Worm (Caenorhabditis elegans) whole organism, L1 larva: ENCODE measurements around the gene asp-4.

ENCODE experiments used
- C34B4.2 ChIP-seq: sonication (generic microtip); optimal IDR thresholded peaks from 2 replicates; lab custom pipeline; 2017; ENCODE audit warnings: mild to moderate bottlenecking, missing genetic modification characterization, missing compliant biosample characterization
- F16B12.6 ChIP-seq: fragments of 150-350 bp; optimal IDR thresholded peaks from 2 replicates; lab custom pipeline; 2014; ENCODE audit warnings: missing biosample characterization, missing genetic modification characterization
- aha-1 ChIP-seq: fragments of 150-350 bp; optimal IDR thresholded peaks from 2 replicates; lab custom pipeline; 2014; ENCODE audit warnings: missing biosample characterization, missing genetic modification characterization
- ama-1 ChIP-seq: fragments of 150-350 bp; optimal IDR thresholded peaks from 2 replicates; lab custom pipeline; 2014
- ceh-63 ChIP-seq: fragments of 200-800 bp; sonication (Bioruptor generic); optimal IDR thresholded peaks from 2 replicates; lab custom pipeline; 2018; ENCODE audit warnings: mild to moderate bottlenecking, missing genetic modification characterization, missing compliant biosample characterization
- ceh-8 ChIP-seq: fragments of 200-800 bp; sonication (Bioruptor generic); optimal IDR thresholded peaks from 2 replicates; lab custom pipeline; 2018; ENCODE audit warnings: mild to moderate bottlenecking, missing genetic modification characterization, moderate library complexity, missing compliant biosample characterization
- ces-1 ChIP-seq: fragments of 150-350 bp; optimal IDR thresholded peaks from 2 replicates; lab custom pipeline; 2014; ENCODE audit warnings: missing biosample characterization, missing genetic modification reagents, missing genetic modification characterization
- dpl-1 ChIP-seq, 3 experiments: fragments of 150-350 bp in 2 of 3; sonication (generic microtip) in 1 of 3; optimal IDR thresholded peaks; 2 replicates each; lab custom pipeline; 2014 to 2017; ENCODE audit warnings: missing biosample characterization in 3 of 3, missing genetic modification characterization in 3 of 3, missing genetic modification reagents in 3 of 3
- dsc-1 ChIP-seq: sonication (generic microtip); optimal IDR thresholded peaks from 2 replicates; lab custom pipeline; 2016; ENCODE audit warnings: mild to moderate bottlenecking, missing genetic modification characterization, missing compliant biosample characterization
- efl-1 ChIP-seq, 4 experiments: fragments of 150-350 bp; optimal IDR thresholded peaks in 3 of 4; peaks in 1 of 4; 1 replicate in 1 of 4; 2 replicates in 3 of 4; lab custom pipeline; 2014; ENCODE audit warnings: missing biosample characterization in 2 of 4, missing genetic modification characterization in 2 of 4, missing genetic modification reagents in 2 of 4
- egl-27 ChIP-seq, 2 experiments: fragments of 150-350 bp in 1 of 2; sonication (generic microtip); optimal IDR thresholded peaks; 3 replicates each; lab custom pipeline; 2017 to 2018; ENCODE audit warnings: missing biosample characterization in 2 of 2, missing genetic modification characterization in 2 of 2, missing genetic modification reagents in 2 of 2
- elt-2 ChIP-seq: sonication (generic microtip); optimal IDR thresholded peaks from 2 replicates; lab custom pipeline; 2016; ENCODE audit warnings: missing genetic modification characterization, mild to moderate bottlenecking, inconsistent platforms, missing compliant biosample characterization, missing genetic modification reagents
- fkh-10 ChIP-seq: sonication (generic microtip); optimal IDR thresholded peaks from 2 replicates; lab custom pipeline; 2017; ENCODE audit warnings: missing biosample characterization, missing genetic modification reagents, missing genetic modification characterization
- fkh-8 ChIP-seq: sonication (generic microtip); optimal IDR thresholded peaks from 2 replicates; lab custom pipeline; 2016; ENCODE audit warnings: mild to moderate bottlenecking, missing genetic modification characterization, missing compliant biosample characterization
- grh-1 ChIP-seq: fragments of 200-800 bp; sonication (Bioruptor generic); IDR thresholded peaks from 2 replicates; pipeline ENCODE4 v1.3.6; 2022; ENCODE audit warnings: missing genetic modification reagents, missing genetic modification characterization, missing compliant biosample characterization
- hlh-17 ChIP-seq: fragments of 200-800 bp; sonication (Bioruptor generic); optimal IDR thresholded peaks from 2 replicates; lab custom pipeline; 2018; ENCODE audit warnings: missing genetic modification characterization, mild to moderate bottlenecking, missing compliant biosample characterization, moderate library complexity, borderline replicate concordance
- irx-1 ChIP-seq: sonication (generic microtip); optimal IDR thresholded peaks from 2 replicates; lab custom pipeline; 2016; ENCODE audit warnings: missing genetic modification characterization, missing compliant biosample characterization
- lin-13 ChIP-seq: fragments of 150-350 bp; optimal IDR thresholded peaks from 2 replicates; lab custom pipeline; 2014; ENCODE audit warnings: missing biosample characterization, missing genetic modification reagents, missing genetic modification characterization
- lin-15B ChIP-seq: fragments of 150-350 bp; sonication (generic microtip); optimal IDR thresholded peaks from 3 replicates; lab custom pipeline; 2014; ENCODE audit warnings: missing biosample characterization, missing genetic modification characterization
- lin-35 ChIP-seq, 2 experiments: fragments of 150-350 bp; optimal IDR thresholded peaks; 2 replicates each; lab custom pipeline; 2014; ENCODE audit warnings: missing biosample characterization in 2 of 2, missing genetic modification characterization in 2 of 2, missing genetic modification reagents in 2 of 2
- lin-39 ChIP-seq: fragments of 150-350 bp; optimal IDR thresholded peaks from 2 replicates; lab custom pipeline; 2014; ENCODE audit warnings: missing biosample characterization, missing genetic modification reagents, missing genetic modification characterization
- lir-3 ChIP-seq: sonication (generic microtip); optimal IDR thresholded peaks from 2 replicates; lab custom pipeline; 2016; ENCODE audit warnings: mild to moderate bottlenecking, missing genetic modification characterization, moderate library complexity, missing compliant biosample characterization; ENCODE audit not compliant: poor library complexity
- lsy-2 ChIP-seq, 2 experiments: fragments of 150-350 bp; optimal IDR thresholded peaks; 2 replicates each; lab custom pipeline; 2014; ENCODE audit warnings: missing biosample characterization in 2 of 2, missing genetic modification characterization in 2 of 2
- mab-9 ChIP-seq: fragments of 200-800 bp; sonication (Bioruptor generic); IDR thresholded peaks from 2 replicates; pipeline ENCODE4 v1.3.6; 2022; ENCODE audit warnings: missing genetic modification reagents, missing genetic modification characterization, missing compliant biosample characterization
- mdl-1 ChIP-seq, 2 experiments: fragments of 150-350 bp; optimal IDR thresholded peaks; 2 replicates each; lab custom pipeline; 2014 to 2017; ENCODE audit warnings: missing biosample characterization in 2 of 2, missing genetic modification characterization in 2 of 2, inconsistent platforms in 1 of 2
- mef-2 ChIP-seq: fragments of 150-350 bp; optimal IDR thresholded peaks from 2 replicates; lab custom pipeline; 2014; ENCODE audit warnings: missing biosample characterization, missing genetic modification characterization
- mep-1 ChIP-seq: fragments of 150-350 bp; optimal IDR thresholded peaks from 2 replicates; lab custom pipeline; 2014; ENCODE audit warnings: missing biosample characterization, missing genetic modification characterization
- nhr-11 ChIP-seq: fragments of 150-350 bp; optimal IDR thresholded peaks from 2 replicates; lab custom pipeline; 2014; ENCODE audit warnings: missing biosample characterization, missing genetic modification characterization
- nhr-12 ChIP-seq: sonication (generic microtip); optimal IDR thresholded peaks from 2 replicates; lab custom pipeline; 2017; ENCODE audit warnings: missing biosample characterization, missing genetic modification characterization
- nhr-20 ChIP-seq: sonication (generic microtip); optimal IDR thresholded peaks from 2 replicates; lab custom pipeline; 2016; ENCODE audit warnings: mild to moderate bottlenecking, missing genetic modification characterization, missing compliant biosample characterization
- nhr-237 ChIP-seq: fragments of 150-350 bp; optimal IDR thresholded peaks from 2 replicates; lab custom pipeline; 2014; ENCODE audit warnings: missing biosample characterization, missing genetic modification characterization
- nhr-71 ChIP-seq: sonication (generic microtip); optimal IDR thresholded peaks from 2 replicates; lab custom pipeline; 2016; ENCODE audit warnings: mild to moderate bottlenecking, missing genetic modification characterization, moderate library complexity, missing compliant biosample characterization
- nhr-76 ChIP-seq: sonication (generic microtip); optimal IDR thresholded peaks from 2 replicates; lab custom pipeline; 2017; ENCODE audit warnings: missing biosample characterization, missing genetic modification characterization
- nhr-77 ChIP-seq: fragments of 150-350 bp; optimal IDR thresholded peaks from 2 replicates; lab custom pipeline; 2014; ENCODE audit warnings: missing biosample characterization, missing genetic modification characterization
- nhr-90 ChIP-seq: sonication (generic microtip); optimal IDR thresholded peaks from 2 replicates; lab custom pipeline; 2016; ENCODE audit warnings: mild to moderate bottlenecking, missing genetic modification characterization, missing compliant biosample characterization; ENCODE audit not compliant: poor library complexity
- pag-3 ChIP-seq: sonication (generic microtip); optimal IDR thresholded peaks from 2 replicates; lab custom pipeline; 2017; ENCODE audit warnings: missing genetic modification characterization, mild to moderate bottlenecking, missing compliant biosample characterization, antibody characterized with exemption, borderline replicate concordance; ENCODE audit not compliant: insufficient read depth
- rnt-1 ChIP-seq: sonication (generic microtip); optimal IDR thresholded peaks from 2 replicates; lab custom pipeline; 2016; ENCODE audit warnings: mild to moderate bottlenecking, missing genetic modification characterization, moderate library complexity, missing compliant biosample characterization
- skn-1 ChIP-seq: fragments of 150-350 bp; optimal IDR thresholded peaks from 2 replicates; lab custom pipeline; 2014; ENCODE audit warnings: missing biosample characterization, missing genetic modification characterization
- sox-4 ChIP-seq: sonication (generic microtip); optimal IDR thresholded peaks from 2 replicates; lab custom pipeline; 2016; ENCODE audit warnings: missing genetic modification characterization, missing compliant biosample characterization
- swsn-7 ChIP-seq: sonication (generic microtip); optimal IDR thresholded peaks from 2 replicates; lab custom pipeline; 2016; ENCODE audit warnings: missing genetic modification characterization, missing compliant biosample characterization
- tlp-1 ChIP-seq: fragments of 150-350 bp; optimal IDR thresholded peaks from 2 replicates; lab custom pipeline; 2014; ENCODE audit warnings: missing biosample characterization, missing genetic modification characterization
- unc-98 ChIP-seq: fragments of 200-800 bp; sonication (Bioruptor generic); IDR thresholded peaks from 2 replicates; pipeline ENCODE4 v1.3.6; 2022; ENCODE audit warnings: missing genetic modification characterization, missing compliant biosample characterization
- zag-1 ChIP-seq: fragments of 150-350 bp; optimal IDR thresholded peaks from 2 replicates; lab custom pipeline; 2014; ENCODE audit warnings: missing biosample characterization, missing genetic modification characterization
- zip-4 ChIP-seq: fragments of 200-800 bp; sonication (Bioruptor generic); optimal IDR thresholded peaks from 2 replicates; lab custom pipeline; 2018; ENCODE audit warnings: mild to moderate bottlenecking, missing genetic modification characterization, moderate library complexity, missing compliant biosample characterization

The asp-4 gene

ce11 chrX:13225111-13225905, 4.0 kb upstream of the asp-4 start (continued):
- TF ChIP-seq mdl-1 (tag; optimal IDR thresholded peaks at IDR 0.05; lab: Kevin White, UChicago) (peak in 1 of 2 experiments; percentile 23), lsy-2 (tag; optimal IDR thresholded peaks at IDR 0.05; lab: Kevin White, UChicago) (peak in 1 of 2 experiments; percentile 12), nhr-71 (peak; percentile 19), nhr-20 (peak; percentile 16), lin-15B (tag; lab: Kevin White, UChicago) (no peak), dsc-1 (peak; percentile 50), C34B4.2 (tag; lab: Kevin White, UChicago) (no peak), lir-3 (tag; lab: Kevin White, UChicago) (no peak)

- TF ChIP-seq tlp-1 (tag; lab: Kevin White, UChicago), result no peak
- no peak for TF ChIP-seq nhr-237
- TF ChIP-seq sox-4 (tag; lab: Kevin White, UChicago), result no peak
- TF ChIP-seq lin-35 (GFP tag; optimal IDR thresholded peaks at IDR 0.05; lab: Kevin White, UChicago), result no peak
- no peak for TF ChIP-seq skn-1 (tag; lab: Kevin White, UChicago)
- no peak for TF ChIP-seq elt-2 (tag; lab: Kevin White, UChicago)
- TF ChIP-seq unc-98 (GFP tag; lab: Robert Waterston, UW), result no peak
- TF ChIP-seq lsy-2 (tag; optimal IDR thresholded peaks at IDR 0.05; lab: Kevin White, UChicago), result no peak
- TF ChIP-seq fkh-8 (tag; lab: Kevin White, UChicago), result no peak
- no peak for TF ChIP-seq lin-13
- no peak for TF ChIP-seq ama-1 (lab: Kevin White, UChicago)
- TF ChIP-seq dsc-1, result no peak
- TF ChIP-seq egl-27 (tag; optimal IDR thresholded peaks at IDR 0.05; lab: Kevin White, UChicago), result no peak
These were observed 3.3 kb upstream of the asp-4 start, which contains the start of gene skr-19 for ce11 chrX:13224608-13225007. skr-19 (minus strand) TSS chrX:13224708.

- TF ChIP-seq mep-1 (tag; lab: Kevin White, UChicago), result no peak
- no peak for TF ChIP-seq zag-1 (tag; lab: Kevin White, UChicago)
- no peak for TF ChIP-seq swsn-7 (tag; lab: Kevin White, UChicago)
- no peak for TF ChIP-seq mef-2 (tag; lab: Kevin White, UChicago)
- TF ChIP-seq C34B4.2 (tag; lab: Kevin White, UChicago), result no peak
These were observed 2.2 kb upstream of the asp-4 start, which contains the start of gene skr-20 for ce11 chrX:13223437-13223836. skr-20 (minus strand) TSS chrX:13223537.

- TF ChIP-seq efl-1 (optimal IDR thresholded peaks at IDR 0.05; lab: Kevin White, UChicago) (no peak), efl-1 (GFP tag; optimal IDR thresholded peaks at IDR 0.05 in 1 of 2; lab: Kevin White, UChicago) (no peak), hlh-17 (GFP tag; lab: Kevin White, UChicago) (no peak), dpl-1 (GFP tag; optimal IDR thresholded peaks at IDR 0.05; lab: Kevin White, UChicago) (no peak), nhr-12 (no peak), irx-1 (tag; lab: Kevin White, UChicago) (no peak), ces-1 (no peak), unc-98 (GFP tag; lab: Robert Waterston, UW) (no peak), rnt-1 (peak; percentile 65), sox-4 (tag; lab: Kevin White, UChicago) (no peak), pag-3 (tag; lab: Kevin White, UChicago) (peak; percentile 71), nhr-11 (tag; lab: Kevin White, UChicago) (no peak), aha-1 (no peak), grh-1 (GFP tag; lab: Robert Waterston, UW) (no peak), mdl-1 (tag; optimal IDR thresholded peaks at IDR 0.05; lab: Kevin White, UChicago) (no peak), F16B12.6 (no peak), ceh-8 (GFP tag; lab: Kevin White, UChicago) (no peak), nhr-237 (no peak), fkh-10 (GFP tag; lab: Kevin White, UChicago) (no peak), lin-39 (tag; lab: Kevin White, UChicago) (no peak), nhr-90 (tag; lab: Kevin White, UChicago) (no peak), nhr-77 (tag; lab: Kevin White, UChicago) (no peak), lsy-2 (tag; optimal IDR thresholded peaks at IDR 0.05; lab: Kevin White, UChicago) (peak in 1 of 2 experiments; percentile 40), nhr-76 (tag; lab: Kevin White, UChicago) (no peak), ceh-63 (GFP tag; lab: Kevin White, UChicago) (no peak), zip-4 (GFP tag; lab: Kevin White, UChicago) (no peak), mab-9 (no peak), lin-15B (tag; lab: Kevin White, UChicago) (no peak)
These were observed 653 bp downstream of the asp-4 start for ce11 chrX:13220609-13221008.
